Fruit fly (Drosophila melanogaster) whole organism, prepupa: ENCODE measurements around the gene CG18294.

Experiments
- Gug ChIP-seq: fragments of 200-800 bp; sonication (Bioruptor generic); IDR thresholded peaks from 2 replicates; pipeline ENCODE4 v1.3.6; 2022; ENCODE audit warnings: missing biosample characterization, missing genetic modification characterization
- svp ChIP-seq: fragments of 200-800 bp; sonication (Bioruptor generic); peaks from one replicate; lab custom pipeline; 2016; ENCODE audit warnings: missing biosample characterization, missing genetic modification characterization

dm6 chr3L:19464659-19465058, 10.7 kb downstream of the CG18294 start, which contains the start of gene CG14095:
- TF ChIP-seq Gug (GFP tag; lab: Robert Waterston, UW), result no peak
- TF ChIP-seq svp (GFP tag; lab: Kevin White, UChicago), result no peak
